Worm (Caenorhabditis elegans): ENCODE measurements around the gene C56E10.3.

DNA sequence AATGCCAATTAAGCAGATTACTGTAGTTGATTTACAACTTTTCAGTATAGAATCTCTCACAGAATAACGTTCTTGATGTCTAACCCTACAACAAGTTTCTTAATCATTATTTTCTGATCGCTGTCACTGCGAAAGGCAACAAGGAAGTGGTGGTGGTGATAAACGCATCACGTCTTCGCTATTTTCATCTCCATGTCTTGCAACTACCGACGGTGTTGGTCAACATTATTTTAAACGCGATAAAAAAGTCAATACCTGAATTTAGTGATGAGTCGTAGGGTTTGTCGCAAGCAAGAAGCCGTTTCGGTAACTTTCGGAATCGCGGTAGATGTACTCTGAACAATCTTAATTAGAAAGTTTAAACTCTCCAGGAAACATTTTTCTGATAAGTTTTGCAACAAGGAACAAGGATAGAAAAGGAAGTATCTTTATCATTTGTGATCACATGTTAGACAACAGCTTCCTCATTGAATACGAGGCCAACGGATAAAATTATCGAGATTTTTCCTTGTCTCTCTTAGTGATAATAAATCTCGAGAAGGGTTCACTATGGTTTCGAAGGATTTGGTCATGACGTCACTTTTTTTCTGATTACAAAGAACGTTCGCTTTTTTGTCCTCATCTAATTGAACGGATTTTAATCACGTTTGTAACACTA, 18.5 kb downstream of the C56E10.3 start:
- TF ChIP-seq ama-1 (optimal IDR thresholded peaks at IDR 0.05) (no peak), pes-1 (GFP tag; IDR thresholded peaks at IDR 0.05) (no peak), tbx-11 (GFP tag; IDR thresholded peaks at IDR 0.05) (no peak), flt-1 (GFP tag; IDR thresholded peaks at IDR 0.05) (no peak), tra-4 (tag; optimal IDR thresholded peaks at IDR 0.05) (no peak), tbx-37 (GFP tag; conservative IDR thresholded peaks at IDR 0.05) (no peak)
